Worm (Caenorhabditis elegans) whole organism, L3 larva: ENCODE measurements around the gene ech-2.

Experiments used
- R02D3.7 ChIP-seq: fragments of 150-350 bp; optimal IDR thresholded peaks from 2 replicates; lab custom pipeline; 2014; ENCODE audit warnings: missing biosample characterization, missing genetic modification characterization
- ZK546.5 ChIP-seq: sonication (generic microtip); optimal IDR thresholded peaks from 2 replicates; lab custom pipeline; 2017; ENCODE audit warnings: missing biosample characterization, missing genetic modification characterization
- aly-2 ChIP-seq: fragments of 150-350 bp; optimal IDR thresholded peaks from 2 replicates; lab custom pipeline; 2014; ENCODE audit warnings: missing biosample characterization, missing genetic modification characterization
- ama-1 ChIP-seq: fragments of 150-350 bp; optimal IDR thresholded peaks from 2 replicates; lab custom pipeline; 2018
- ceh-16 ChIP-seq: sonication (generic microtip); optimal IDR thresholded peaks from 2 replicates; lab custom pipeline; 2017; ENCODE audit warnings: missing biosample characterization, missing genetic modification characterization
- ceh-82 ChIP-seq: fragments of 150-350 bp; optimal IDR thresholded peaks from 2 replicates; lab custom pipeline; 2014; ENCODE audit warnings: missing biosample characterization, missing genetic modification characterization
- ceh-9 ChIP-seq: sonication (generic microtip); optimal IDR thresholded peaks from 2 replicates; lab custom pipeline; 2018; ENCODE audit warnings: missing biosample characterization, missing genetic modification characterization
- daf-12 ChIP-seq: fragments of 150-350 bp; optimal IDR thresholded peaks from 2 replicates; lab custom pipeline; 2014; ENCODE audit warnings: missing biosample characterization, missing genetic modification reagents, missing genetic modification characterization
- egl-27 ChIP-seq: sonication (generic microtip); optimal IDR thresholded peaks from 4 replicates; lab custom pipeline; 2017; ENCODE audit warnings: missing biosample characterization, missing genetic modification reagents, missing genetic modification characterization
- egl-5 ChIP-seq: fragments of 150-350 bp; optimal IDR thresholded peaks from 2 replicates; lab custom pipeline; 2017; ENCODE audit warnings: missing biosample characterization, missing genetic modification reagents, missing genetic modification characterization, inconsistent platforms
- elt-1 ChIP-seq: fragments of 150-350 bp; optimal IDR thresholded peaks from 2 replicates; lab custom pipeline; 2014; ENCODE audit warnings: missing biosample characterization, missing genetic modification characterization
- eor-1 ChIP-seq, 2 experiments: fragments of 150-350 bp; optimal IDR thresholded peaks; 2 replicates each; lab custom pipeline; 2014 to 2018; ENCODE audit warnings: missing biosample characterization in 2 of 2, missing genetic modification characterization in 2 of 2
- fkh-10 ChIP-seq: sonication (generic microtip); optimal IDR thresholded peaks from 2 replicates; lab custom pipeline; 2017; ENCODE audit warnings: missing biosample characterization, missing genetic modification reagents, missing genetic modification characterization
- fkh-2 ChIP-seq: fragments of 150-350 bp; optimal IDR thresholded peaks from 2 replicates; lab custom pipeline; 2014; ENCODE audit warnings: missing biosample characterization, missing genetic modification reagents, missing genetic modification characterization
- fos-1 ChIP-seq: fragments of 150-350 bp; optimal IDR thresholded peaks from 2 replicates; lab custom pipeline; 2014; ENCODE audit warnings: missing biosample characterization, missing genetic modification characterization
- hmg-11 ChIP-seq: sonication (generic microtip); optimal IDR thresholded peaks from 2 replicates; lab custom pipeline; 2016; ENCODE audit warnings: missing genetic modification characterization, missing compliant biosample characterization
- jun-1 ChIP-seq: fragments of 150-350 bp; optimal IDR thresholded peaks from 2 replicates; lab custom pipeline; 2014; ENCODE audit warnings: missing biosample characterization, missing genetic modification reagents, missing genetic modification characterization
- lin-15B ChIP-seq: fragments of 150-350 bp; optimal IDR thresholded peaks from 2 replicates; lab custom pipeline; 2014; ENCODE audit warnings: missing biosample characterization, missing genetic modification characterization
- lsy-12 ChIP-seq: sonication (generic microtip); optimal IDR thresholded peaks from 2 replicates; lab custom pipeline; 2016; ENCODE audit warnings: mild to moderate bottlenecking, missing genetic modification characterization, missing compliant biosample characterization
- mdl-1 ChIP-seq: fragments of 150-350 bp; optimal IDR thresholded peaks from 2 replicates; lab custom pipeline; 2014; ENCODE audit warnings: missing biosample characterization, missing genetic modification characterization
- mml-1 ChIP-seq: fragments of 150-350 bp; sonication (generic microtip); optimal IDR thresholded peaks from 3 replicates; lab custom pipeline; 2014; ENCODE audit warnings: missing biosample characterization, missing genetic modification characterization
- nfya-1 ChIP-seq: sonication (generic microtip); optimal IDR thresholded peaks from 2 replicates; lab custom pipeline; 2017; ENCODE audit warnings: missing genetic modification characterization, mild to moderate bottlenecking, missing compliant biosample characterization, antibody characterized with exemption, moderate library complexity; ENCODE audit not compliant: insufficient read depth
- nhr-11 ChIP-seq: fragments of 150-350 bp; optimal IDR thresholded peaks from 2 replicates; lab custom pipeline; 2014; ENCODE audit warnings: missing biosample characterization, missing genetic modification characterization
- nhr-23 ChIP-seq: fragments of 150-350 bp; optimal IDR thresholded peaks from 2 replicates; lab custom pipeline; 2014; ENCODE audit warnings: missing biosample characterization, missing genetic modification reagents, missing genetic modification characterization
- nhr-237 ChIP-seq: fragments of 150-350 bp; optimal IDR thresholded peaks from 2 replicates; lab custom pipeline; 2014; ENCODE audit warnings: missing biosample characterization, missing genetic modification characterization
- nhr-25 ChIP-seq: sonication (generic microtip); optimal IDR thresholded peaks from 2 replicates; lab custom pipeline; 2017; ENCODE audit warnings: missing biosample characterization, missing genetic modification characterization
- nhr-28 ChIP-seq: fragments of 150-350 bp; optimal IDR thresholded peaks from 2 replicates; lab custom pipeline; 2014; ENCODE audit warnings: missing biosample characterization, missing genetic modification characterization
- nhr-43 ChIP-seq: sonication (generic microtip); optimal IDR thresholded peaks from 2 replicates; lab custom pipeline; 2016; ENCODE audit warnings: mild to moderate bottlenecking, missing genetic modification characterization, missing compliant biosample characterization; ENCODE audit not compliant: poor library complexity, severe bottlenecking
- nhr-76 ChIP-seq: fragments of 150-350 bp; sonication (generic microtip); optimal IDR thresholded peaks from 5 replicates; lab custom pipeline; 2014; ENCODE audit warnings: missing biosample characterization, missing genetic modification characterization
- pha-4 ChIP-seq: fragments of 150-350 bp; optimal IDR thresholded peaks from 2 replicates; lab custom pipeline; 2014; ENCODE audit warnings: missing biosample characterization, missing genetic modification reagents, missing genetic modification characterization
- pqm-1 ChIP-seq: fragments of 150-350 bp; optimal IDR thresholded peaks from 2 replicates; lab custom pipeline; 2017; ENCODE audit warnings: missing biosample characterization, missing genetic modification characterization, inconsistent platforms
- sea-2 ChIP-seq: fragments of 150-350 bp; sonication (generic microtip); optimal IDR thresholded peaks from 4 replicates; lab custom pipeline; 2014; ENCODE audit warnings: missing biosample characterization, missing genetic modification reagents, missing genetic modification characterization
- skn-1 ChIP-seq: fragments of 150-350 bp; optimal IDR thresholded peaks from 2 replicates; lab custom pipeline; 2014; ENCODE audit warnings: missing biosample characterization, missing genetic modification characterization
- snpc-4 ChIP-seq: fragments of 150-350 bp; optimal IDR thresholded peaks from 2 replicates; lab custom pipeline; 2014; ENCODE audit warnings: missing biosample characterization, missing genetic modification characterization
- tbx-2 ChIP-seq: sonication (generic microtip); optimal IDR thresholded peaks from 2 replicates; lab custom pipeline; 2016; ENCODE audit warnings: mild to moderate bottlenecking, missing genetic modification characterization, missing compliant biosample characterization
- unc-62 ChIP-seq: fragments of 150-350 bp; sonication (generic microtip); optimal IDR thresholded peaks from 4 replicates; lab custom pipeline; 2014; ENCODE audit warnings: missing biosample characterization, missing genetic modification reagents, missing genetic modification characterization
- zag-1 ChIP-seq: fragments of 150-350 bp; optimal IDR thresholded peaks from 2 replicates; lab custom pipeline; 2014; ENCODE audit warnings: missing biosample characterization, missing genetic modification characterization
- ztf-11 ChIP-seq: fragments of 150-350 bp; optimal IDR thresholded peaks from 2 replicates; lab custom pipeline; 2014; ENCODE audit warnings: missing biosample characterization, missing genetic modification characterization
- ztf-4 ChIP-seq: fragments of 150-350 bp; optimal IDR thresholded peaks from 2 replicates; lab custom pipeline; 2014; ENCODE audit warnings: missing biosample characterization, missing genetic modification characterization

ech-2 gene

DNA sequence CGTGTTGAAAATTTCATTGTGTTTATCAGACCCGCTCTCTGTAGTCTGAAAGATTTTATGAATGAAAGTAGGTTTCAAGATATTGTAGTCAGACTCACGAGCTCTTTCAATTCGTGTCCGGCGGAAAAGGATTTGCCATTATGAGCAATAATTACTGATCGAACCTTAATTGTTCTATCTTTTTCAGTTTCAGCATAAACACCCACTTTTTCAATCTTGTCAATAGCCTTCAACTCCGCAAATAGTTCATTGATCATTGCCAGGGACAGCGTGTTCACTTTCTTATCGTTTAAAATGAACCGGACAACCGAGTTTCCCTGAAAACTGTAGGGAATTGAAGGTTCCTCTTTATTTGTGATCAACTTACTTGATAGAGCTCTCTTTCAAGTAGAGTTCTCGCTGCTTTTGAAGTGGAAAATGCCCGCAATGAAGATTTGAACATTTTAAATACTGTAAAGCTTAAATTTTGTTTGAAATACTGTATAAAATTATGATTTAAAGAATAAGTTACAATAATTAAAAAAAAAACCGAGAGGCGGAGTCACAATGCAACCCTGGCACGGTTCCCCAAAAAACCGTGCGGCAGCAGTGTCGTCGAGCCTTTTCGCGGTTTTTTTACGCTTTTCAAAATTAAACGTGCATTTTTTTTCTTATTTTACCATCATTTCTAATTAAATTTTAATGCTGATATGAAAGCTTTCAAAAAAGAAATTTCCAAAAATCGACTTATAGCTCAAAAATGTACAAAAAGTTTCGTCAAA is at the start of gene ech-2:
ech-2 (minus strand) TSS at position 452 of the 761 bp plus-strand sequence.
- TF ChIP-seq lin-15B (peak; percentile 20), nhr-28 (no peak), zag-1 (tag; lab: Kevin White, UChicago) (no peak), nfya-1 (tag; lab: Kevin White, UChicago) (peak; percentile 60), daf-12 (tag; lab: Kevin White, UChicago) (no peak), fkh-10 (GFP tag; lab: Kevin White, UChicago) (no peak), jun-1 (tag; lab: Kevin White, UChicago) (no peak), mdl-1 (tag; lab: Kevin White, UChicago) (no peak), nhr-11 (tag; lab: Kevin White, UChicago) (no peak), pha-4 (tag; lab: Kevin White, UChicago) (peak; percentile 56)

DNA sequence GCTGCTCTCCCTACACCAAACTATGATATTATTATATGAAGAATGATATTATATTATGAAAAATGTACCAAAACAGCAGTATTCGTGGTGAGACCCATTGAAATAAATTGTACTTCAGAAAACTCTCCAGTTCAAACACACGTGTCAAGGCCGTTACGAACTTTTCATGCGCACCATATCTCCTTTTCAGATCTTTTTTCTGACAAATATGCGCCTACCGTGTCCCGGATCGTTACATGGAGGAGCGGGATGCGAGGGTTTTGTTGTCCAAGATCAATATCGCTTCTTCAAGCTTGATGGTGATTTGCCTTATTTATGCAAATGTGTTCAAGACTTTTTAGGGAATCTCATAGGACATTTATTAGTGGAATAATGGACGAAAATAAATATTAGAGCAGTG is 47.5 kb upstream of the ech-2 start:
- no peak for TF ChIP-seq nhr-25 (tag; lab: Kevin White, UChicago)
- TF ChIP-seq elt-1 (tag; lab: Kevin White, UChicago): peak; percentile 70
- peak; percentile 61 for TF ChIP-seq nhr-43 (tag; lab: Kevin White, UChicago)
- no peak for TF ChIP-seq eor-1 (tag; optimal IDR thresholded peaks at IDR 0.05; lab: Kevin White, UChicago)
- no peak for TF ChIP-seq aly-2

DNA sequence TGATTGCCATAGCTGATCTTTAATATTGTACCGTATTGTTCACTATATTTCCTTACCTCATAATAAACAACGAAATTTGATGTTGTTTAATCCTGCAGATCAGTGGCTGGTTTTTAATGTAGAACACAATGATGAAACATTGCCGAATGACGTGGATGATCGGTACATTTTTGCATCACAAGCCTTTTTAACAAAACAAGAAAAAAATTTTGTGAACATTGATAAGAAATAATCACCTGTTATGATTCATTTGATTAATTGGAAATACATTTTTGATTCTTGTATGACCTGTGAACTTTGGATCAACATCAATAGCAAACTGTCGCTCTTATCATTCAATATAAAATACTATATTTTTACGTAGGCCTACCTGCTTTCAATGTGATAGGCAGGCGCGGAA is 46.7 kb upstream of the ech-2 start:
- TF ChIP-seq lsy-12: no peak
- TF ChIP-seq ceh-16 (tag; lab: Kevin White, UChicago): no peak
- no peak for TF ChIP-seq mml-1
- TF ChIP-seq pqm-1: no peak
- TF ChIP-seq nhr-28: no peak
- TF ChIP-seq sea-2 (GFP tag; lab: Kevin White, UChicago): no peak
- no peak for TF ChIP-seq ztf-4
- no peak for TF ChIP-seq eor-1 (tag; optimal IDR thresholded peaks at IDR 0.05; lab: Kevin White, UChicago)
- no peak for TF ChIP-seq nhr-11 (tag; lab: Kevin White, UChicago)
- TF ChIP-seq fkh-2 (tag; lab: Kevin White, UChicago): no peak
- no peak for TF ChIP-seq ZK546.5 (tag; lab: Kevin White, UChicago)
- no peak for TF ChIP-seq ceh-9 (tag; lab: Kevin White, UChicago)
- no peak for TF ChIP-seq aly-2
- no peak for TF ChIP-seq egl-27
- no peak for TF ChIP-seq ama-1 (lab: Kevin White, UChicago)
- TF ChIP-seq ztf-11 (tag; lab: Kevin White, UChicago): no peak
- TF ChIP-seq nhr-23 (tag; lab: Kevin White, UChicago): peak; percentile 20
- TF ChIP-seq R02D3.7 (tag; lab: Kevin White, UChicago): no peak
- TF ChIP-seq jun-1 (tag; lab: Kevin White, UChicago): no peak
- no peak for TF ChIP-seq nhr-76
- TF ChIP-seq fos-1 (tag; lab: Kevin White, UChicago): no peak
- TF ChIP-seq mdl-1 (tag; lab: Kevin White, UChicago): no peak
- no peak for TF ChIP-seq hmg-11
- no peak for TF ChIP-seq skn-1 (tag; lab: Kevin White, UChicago)
- TF ChIP-seq egl-5 (tag; lab: Kevin White, UChicago): no peak
- no peak for TF ChIP-seq nhr-237 (tag; lab: Kevin White, UChicago)
- TF ChIP-seq pha-4 (tag; lab: Kevin White, UChicago): no peak
- TF ChIP-seq nhr-43 (tag; lab: Kevin White, UChicago): peak; percentile 82
- TF ChIP-seq snpc-4: no peak
- TF ChIP-seq nfya-1 (tag; lab: Kevin White, UChicago): peak; percentile 2
- peak; percentile 6 for TF ChIP-seq nhr-25 (tag; lab: Kevin White, UChicago)
- no peak for TF ChIP-seq ceh-82
- TF ChIP-seq tbx-2: no peak
- TF ChIP-seq unc-62 (GFP tag; lab: Kevin White, UChicago): no peak
- TF ChIP-seq daf-12 (tag; lab: Kevin White, UChicago): no peak
